Worm (Caenorhabditis elegans): ENCODE measurements around the gene H04D03.6.

The H04D03.6 gene

ce11 chrIII:10407198-10407663 lies 31.4 kb downstream of the H04D03.6 start, which contains the start of gene hat-1 (continued):
- TF ChIP-seq T26A8.4 (GFP tag; IDR thresholded peaks at IDR 0.05) (peak; percentile 97), lin-39 (tag; optimal IDR thresholded peaks at IDR 0.05) (no peak), hlh-11 (tag; optimal IDR thresholded peaks at IDR 0.05) (peak; percentile 96), Y48G9A.11 (GFP tag; IDR thresholded peaks at IDR 0.05) (peak; percentile 75), nhr-25 (tag; optimal IDR thresholded peaks at IDR 0.05; ENCODE audit: borderline replicate concordance, insufficient read depth) (peak; percentile 89), zip-11 (GFP tag; IDR thresholded peaks at IDR 0.05) (no peak), unc-62 (GFP tag; optimal IDR thresholded peaks at IDR 0.05 in 1 of 2) (peak in 1 of 2 experiments; percentile 39), unc-62 (tag; optimal IDR thresholded peaks at IDR 0.05) (no peak), Y105C5A.15 (GFP tag; IDR thresholded peaks at IDR 0.05) (no peak), php-3 (GFP tag; IDR thresholded peaks at IDR 0.05) (peak; percentile 64), saeg-2 (GFP tag; IDR thresholded peaks at IDR 0.05) (peak; percentile 93)

ce11 chrIII:10404918-10405317 lies 33.8 kb downstream of the H04D03.6 start, which contains the start of the genes M03C11.3 and chl-1:
Gene M03C11.3, plus strand, starts transcription at chrIII:10405070.
Gene chl-1, minus strand, starts transcription at chrIII:10405240.
- TF ChIP-seq hlh-30 (tag; optimal IDR thresholded peaks at IDR 0.05; ENCODE audit: insufficient read depth) (no peak), mxl-3 (GFP tag; optimal IDR thresholded peaks at IDR 0.05) (no peak), F26F4.8 (GFP tag; conservative IDR thresholded peaks at IDR 0.05) (no peak)

ce11 chrIII:10398919-10399318 lies 39.8 kb downstream of the H04D03.6 start:
- TF ChIP-seq egl-43 (GFP tag; IDR thresholded peaks at IDR 0.05), result 0 out of 2 replicates have a peak, but pooled peaks have one; percentile 20
- peak; percentile 60; the same call in 1 of the 2 replicates for TF ChIP-seq hmg-1.1 (GFP tag; IDR thresholded peaks at IDR 0.05)
- TF ChIP-seq vab-7 (GFP tag; IDR thresholded peaks at IDR 0.05), result 0 out of 2 replicates have a peak, but pooled peaks have one; percentile 39
- peak; percentile 8 for TF ChIP-seq rbr-2 (tag; optimal IDR thresholded peaks at IDR 0.05)
- no peak for TF ChIP-seq F10B5.3 (tag; optimal IDR thresholded peaks at IDR 0.05)
- peak in 1 of 2 experiments; percentile 47 for TF ChIP-seq unc-62 (GFP tag; optimal IDR thresholded peaks at IDR 0.05 in 1 of 2)
- TF ChIP-seq unc-62 (tag; optimal IDR thresholded peaks at IDR 0.05), result no peak
- TF ChIP-seq mdl-1 (tag; optimal IDR thresholded peaks at IDR 0.05), result peak in 1 of 2 experiments; percentile 68
- TF ChIP-seq T26A8.4 (GFP tag; IDR thresholded peaks at IDR 0.05), result no peak
- peak in 1 of 2 experiments; percentile 26 for TF ChIP-seq lsy-2 (tag; optimal IDR thresholded peaks at IDR 0.05)
- peak; percentile 20; the same call in 1 of the 2 replicates for TF ChIP-seq set-16 (GFP tag; IDR thresholded peaks at IDR 0.05)
- TF ChIP-seq mes-2 (tag; optimal IDR thresholded peaks at IDR 0.05; ENCODE audit: poor library complexity, severe bottlenecking), result peak; percentile 21
- TF ChIP-seq nhr-6 (tag; optimal IDR thresholded peaks at IDR 0.05), result no peak
- peak; percentile 50 for TF ChIP-seq hlh-30 (tag; optimal IDR thresholded peaks at IDR 0.05; ENCODE audit: insufficient read depth)
- peak; percentile 38 for TF ChIP-seq fkh-10 (GFP tag; optimal IDR thresholded peaks at IDR 0.05)
- TF ChIP-seq madf-9 (GFP tag; conservative IDR thresholded peaks at IDR 0.05), result no peak
- TF ChIP-seq mep-1 (tag; optimal IDR thresholded peaks at IDR 0.05), result peak; percentile 35
- TF ChIP-seq aha-1 (tag), result peak; percentile 82

- TF ChIP-seq aha-1 (tag), result peak; percentile 75
- TF ChIP-seq ztf-11 (tag; optimal IDR thresholded peaks at IDR 0.05), result no peak
- TF ChIP-seq vab-7 (GFP tag; IDR thresholded peaks at IDR 0.05), result no peak
- TF ChIP-seq ctbp-1 (GFP tag; IDR thresholded peaks at IDR 0.05), result 0 out of 2 replicates have a peak, but pooled peaks have one; percentile 30
- TF ChIP-seq ceh-62 (tag; optimal IDR thresholded peaks at IDR 0.05), result no peak
- peak in 1 of 2 experiments; percentile 91 for TF ChIP-seq unc-62 (GFP tag; optimal IDR thresholded peaks at IDR 0.05 in 1 of 2)
- no peak for TF ChIP-seq unc-62 (tag; optimal IDR thresholded peaks at IDR 0.05)
These were observed 41.7 kb downstream of the H04D03.6 start for ce11 chrIII:10396891-10397502.

- TF ChIP-seq nhr-42 (GFP tag; IDR thresholded peaks at IDR 0.05), result no peak
- TF ChIP-seq lin-39 (tag; optimal IDR thresholded peaks at IDR 0.05), result no peak
These were observed 42.7 kb downstream of the H04D03.6 start, which contains the start of gene M03C11.1 for ce11 chrIII:10395990-10396389. Gene M03C11.1, minus strand, starts transcription at chrIII:10396090.

Data from whole organism, L4 larva.